Worm (Caenorhabditis elegans): ENCODE results near the gene hpo-34.

DNA sequence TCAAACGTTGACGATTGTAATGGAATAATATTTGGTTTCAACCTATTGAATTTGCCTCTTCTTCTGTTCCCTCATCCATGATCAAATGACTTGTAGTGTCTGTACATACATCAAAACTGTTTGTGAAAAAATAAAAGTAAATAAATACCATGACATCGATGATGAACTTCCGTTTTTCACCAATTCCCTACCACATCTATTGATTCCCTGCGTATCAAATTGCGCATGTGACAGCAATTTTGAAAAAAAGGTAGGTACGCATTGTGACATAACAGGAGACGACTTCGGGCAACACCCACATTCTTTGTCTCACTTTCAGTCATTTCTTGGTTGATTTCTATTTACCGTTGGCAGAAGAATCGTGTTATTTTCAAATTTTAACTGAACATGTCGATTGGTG is 17.5 kb upstream of the hpo-34 start, which contains the start of gene C35C5.9:
- TF ChIP-seq elt-2 (tag; optimal IDR thresholded peaks at IDR 0.05) (no peak), ahr-1 (tag; optimal IDR thresholded peaks at IDR 0.05) (no peak), dve-1 (tag; optimal IDR thresholded peaks at IDR 0.05) (no peak), ceh-6 (GFP tag; optimal IDR thresholded peaks at IDR 0.05) (no peak), fkh-10 (GFP tag; optimal IDR thresholded peaks at IDR 0.05) (no peak), nfya-1 (tag; optimal IDR thresholded peaks at IDR 0.05) (no peak)
